Worm (Caenorhabditis elegans): Measurements from ENCODE around the gene H25K10.1.

H25K10.1 gene

DNA sequence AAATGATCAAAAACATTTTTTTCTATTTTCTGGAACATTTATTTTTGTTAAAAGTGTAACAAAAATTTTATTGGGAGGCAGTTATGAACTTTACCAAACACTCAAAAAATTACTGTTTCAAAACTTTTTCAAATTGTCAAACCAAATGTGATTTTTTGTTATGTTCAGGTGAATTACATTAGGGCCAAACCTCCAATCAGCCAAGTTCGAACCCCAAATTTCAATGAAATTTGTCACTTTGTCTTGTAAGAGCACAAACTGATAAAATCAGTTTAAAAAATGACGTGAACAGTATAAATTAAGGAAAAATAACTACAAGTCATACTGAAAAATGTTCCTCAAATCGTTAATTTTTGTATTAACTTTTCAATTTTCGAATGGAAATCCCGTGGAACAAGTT is at the start of gene H25K10.1:
Gene H25K10.1, plus strand, starts transcription at position 301 of the 400 bp plus-strand sequence.
- TF ChIP-seq cog-1 (tag; optimal IDR thresholded peaks at IDR 0.05) (no peak), klf-2 (GFP tag; conservative IDR thresholded peaks at IDR 0.05) (no peak), ref-1 (GFP tag; conservative IDR thresholded peaks at IDR 0.05) (no peak), T22C8.4 (GFP tag; IDR thresholded peaks at IDR 0.05) (no peak), ztf-23 (GFP tag; IDR thresholded peaks at IDR 0.05) (no peak)

- no peak for TF ChIP-seq tab-1 (GFP tag; IDR thresholded peaks at IDR 0.05)
- TF ChIP-seq T22C8.4 (GFP tag; IDR thresholded peaks at IDR 0.05), result no peak
- no peak for TF ChIP-seq med-1 (GFP tag; optimal IDR thresholded peaks at IDR 0.05; ENCODE audit: insufficient read depth)
- no peak for TF ChIP-seq flt-1 (GFP tag; IDR thresholded peaks at IDR 0.05)
- TF ChIP-seq ztf-29 (GFP tag; IDR thresholded peaks at IDR 0.05), result no peak
- TF ChIP-seq cog-1 (tag; optimal IDR thresholded peaks at IDR 0.05), result no peak
These were observed 34.2 kb upstream of the H25K10.1 start for ce11 chrIV:16167941-16168340.

ce11 chrIV:16168702-16169440 is 33.3 kb upstream of the H25K10.1 start:
- TF ChIP-seq flt-1 (GFP tag; IDR thresholded peaks at IDR 0.05), result 0 out of 2 replicates have a peak, but pooled peaks have one; percentile 42
- no peak for TF ChIP-seq klf-2 (GFP tag; conservative IDR thresholded peaks at IDR 0.05)

ce11 chrIV:16169443-16170105 is 32.6 kb upstream of the H25K10.1 start:
- no peak for TF ChIP-seq cog-1 (tag; optimal IDR thresholded peaks at IDR 0.05)
- no peak for TF ChIP-seq klf-2 (GFP tag; conservative IDR thresholded peaks at IDR 0.05)
- TF ChIP-seq ztf-29 (GFP tag; IDR thresholded peaks at IDR 0.05), result no peak
- TF ChIP-seq tab-1 (GFP tag; IDR thresholded peaks at IDR 0.05), result no peak
- no peak for TF ChIP-seq flt-1 (GFP tag; IDR thresholded peaks at IDR 0.05)
- no peak for TF ChIP-seq T22C8.4 (GFP tag; IDR thresholded peaks at IDR 0.05)
- TF ChIP-seq ztf-23 (GFP tag; IDR thresholded peaks at IDR 0.05), result no peak
- TF ChIP-seq med-1 (GFP tag; optimal IDR thresholded peaks at IDR 0.05; ENCODE audit: insufficient read depth), result no peak
- no peak for TF ChIP-seq ref-1 (GFP tag; conservative IDR thresholded peaks at IDR 0.05)

DNA sequence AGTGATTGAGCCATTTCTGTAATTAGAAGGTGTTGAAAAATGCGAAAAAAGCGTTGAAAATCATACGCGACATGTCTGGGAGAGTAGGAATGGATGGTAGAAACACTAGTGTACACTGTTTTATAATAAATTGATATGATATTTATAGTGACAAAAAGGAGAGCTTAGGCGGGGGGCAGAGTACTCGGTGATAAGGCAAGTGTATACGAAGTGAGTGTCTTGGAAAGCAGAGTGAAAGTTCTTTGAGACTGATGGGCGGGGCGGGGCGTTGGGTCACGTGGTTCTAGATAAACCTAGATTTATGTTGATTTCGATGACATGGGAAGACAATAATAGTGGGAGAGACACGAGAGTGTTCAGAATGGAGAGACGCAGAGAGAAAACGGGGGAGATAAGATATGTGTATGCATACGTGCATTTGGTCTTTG is 31.6 kb upstream of the H25K10.1 start, which contains the start of gene gln-3:
Gene gln-3, minus strand, starts transcription at position 73 of the 428 bp plus-strand sequence.
- peak; percentile 31; the same call in 1 of the 2 replicates for TF ChIP-seq ztf-23 (GFP tag; IDR thresholded peaks at IDR 0.05)
- no peak for TF ChIP-seq med-1 (GFP tag; optimal IDR thresholded peaks at IDR 0.05; ENCODE audit: insufficient read depth)

DNA sequence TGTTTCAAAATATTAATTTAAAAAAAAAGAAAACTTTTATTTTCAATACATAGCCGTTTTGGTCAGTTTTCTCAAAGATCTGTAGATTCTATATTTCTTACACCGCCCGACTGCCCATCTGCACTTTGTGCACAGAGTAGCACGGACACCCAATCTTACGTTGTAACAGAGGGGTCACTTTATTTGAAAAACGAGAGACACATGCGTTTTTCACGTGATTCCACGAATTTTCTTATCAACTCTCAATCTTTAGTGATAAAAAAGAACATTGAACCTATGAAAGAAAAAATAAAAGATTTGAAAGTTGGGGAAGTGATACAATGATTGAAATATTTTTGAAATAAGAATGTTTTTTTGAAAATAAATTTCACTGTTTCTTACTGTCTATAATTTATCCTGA is 30.8 kb upstream of the H25K10.1 start:
- TF ChIP-seq ztf-23 (GFP tag; IDR thresholded peaks at IDR 0.05) (no peak), med-1 (GFP tag; optimal IDR thresholded peaks at IDR 0.05; ENCODE audit: insufficient read depth) (no peak), tab-1 (GFP tag; IDR thresholded peaks at IDR 0.05) (no peak), T22C8.4 (GFP tag; IDR thresholded peaks at IDR 0.05) (no peak), ztf-29 (GFP tag; IDR thresholded peaks at IDR 0.05) (no peak), klf-2 (GFP tag; conservative IDR thresholded peaks at IDR 0.05) (no peak), cog-1 (tag; optimal IDR thresholded peaks at IDR 0.05) (no peak), ref-1 (GFP tag; conservative IDR thresholded peaks at IDR 0.05) (no peak), flt-1 (GFP tag; IDR thresholded peaks at IDR 0.05) (no peak)

- TF ChIP-seq ztf-29 (GFP tag; IDR thresholded peaks at IDR 0.05), result peak; percentile 81; the same call in 1 of the 2 replicates
- TF ChIP-seq ztf-23 (GFP tag; IDR thresholded peaks at IDR 0.05), result no peak
These were observed 29.3 kb upstream of the H25K10.1 start for ce11 chrIV:16172786-16173371.

- TF ChIP-seq tab-1 (GFP tag; IDR thresholded peaks at IDR 0.05), result no peak
- no peak for TF ChIP-seq T22C8.4 (GFP tag; IDR thresholded peaks at IDR 0.05)
- TF ChIP-seq ztf-23 (GFP tag; IDR thresholded peaks at IDR 0.05), result no peak
- TF ChIP-seq cog-1 (tag; optimal IDR thresholded peaks at IDR 0.05), result no peak
- no peak for TF ChIP-seq med-1 (GFP tag; optimal IDR thresholded peaks at IDR 0.05; ENCODE audit: insufficient read depth)
- no peak for TF ChIP-seq klf-2 (GFP tag; conservative IDR thresholded peaks at IDR 0.05)
- TF ChIP-seq ref-1 (GFP tag; conservative IDR thresholded peaks at IDR 0.05), result no peak
- TF ChIP-seq flt-1 (GFP tag; IDR thresholded peaks at IDR 0.05), result no peak
- no peak for TF ChIP-seq ztf-29 (GFP tag; IDR thresholded peaks at IDR 0.05)
These were observed 25.4 kb upstream of the H25K10.1 start for ce11 chrIV:16176808-16177207.

DNA sequence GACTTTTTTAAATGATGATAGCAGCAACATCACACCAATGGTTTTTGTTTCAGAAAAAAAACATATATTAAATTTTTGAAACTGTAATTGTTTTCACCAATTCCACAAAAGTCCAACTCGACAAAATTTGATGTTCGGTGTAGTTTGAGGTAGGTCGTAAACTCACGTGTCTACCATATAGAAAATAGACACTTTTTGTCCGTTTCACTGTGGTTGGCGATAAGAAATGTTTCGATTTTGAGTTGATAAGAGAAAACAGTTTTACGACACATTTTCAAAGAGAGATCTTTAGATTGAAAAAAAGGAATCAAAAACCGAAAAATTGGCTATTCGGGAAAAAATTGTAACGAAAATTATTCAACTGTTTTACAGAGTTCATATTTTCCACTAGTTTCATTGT is 23.7 kb upstream of the H25K10.1 start:
- no peak for TF ChIP-seq ztf-29 (GFP tag; IDR thresholded peaks at IDR 0.05)
- TF ChIP-seq cog-1 (tag; optimal IDR thresholded peaks at IDR 0.05), result no peak
- no peak for TF ChIP-seq tab-1 (GFP tag; IDR thresholded peaks at IDR 0.05)

ce11 chrIV:16180898-16181482 is 21.2 kb upstream of the H25K10.1 start:
- TF ChIP-seq T22C8.4 (GFP tag; IDR thresholded peaks at IDR 0.05) (no peak), med-1 (GFP tag; optimal IDR thresholded peaks at IDR 0.05; ENCODE audit: insufficient read depth) (no peak), cog-1 (tag; optimal IDR thresholded peaks at IDR 0.05) (no peak), klf-2 (GFP tag; conservative IDR thresholded peaks at IDR 0.05) (no peak), tab-1 (GFP tag; IDR thresholded peaks at IDR 0.05) (no peak), flt-1 (GFP tag; IDR thresholded peaks at IDR 0.05) (no peak), ztf-29 (GFP tag; IDR thresholded peaks at IDR 0.05) (no peak), ref-1 (GFP tag; conservative IDR thresholded peaks at IDR 0.05) (no peak)
